Fruit fly (Drosophila melanogaster) whole organism, pupa: Measurements from ENCODE around the gene CG17329.

Experiments
- CG10348 ChIP-seq: fragments of 200-800 bp; sonication (Bioruptor generic); IDR thresholded peaks from 2 replicates; pipeline ENCODE4 v1.3.6; 2022; ENCODE audit warnings: missing biosample characterization, missing genetic modification characterization
- CG13204 ChIP-seq: fragments of 200-800 bp; sonication (Bioruptor generic); optimal IDR thresholded peaks from 2 replicates; lab custom pipeline; 2018; ENCODE audit warnings: missing biosample characterization, mild to moderate bottlenecking, missing genetic modification characterization, moderate library complexity
- CG15710 ChIP-seq: fragments of 200-800 bp; sonication (Bioruptor generic); optimal IDR thresholded peaks from 2 replicates; lab custom pipeline; 2018; ENCODE audit warnings: missing biosample characterization, mild to moderate bottlenecking, missing genetic modification characterization, moderate library complexity
- CG17806 ChIP-seq: fragments of 200-800 bp; sonication (Bioruptor generic); optimal IDR thresholded peaks from 2 replicates; lab custom pipeline; 2018; ENCODE audit warnings: missing biosample characterization, mild to moderate bottlenecking, missing genetic modification characterization, moderate library complexity
- CG32121 ChIP-seq: fragments of 200-800 bp; sonication (Bioruptor generic); IDR thresholded peaks from 2 replicates; pipeline ENCODE4 v1.3.6; 2022; ENCODE audit warnings: missing biosample characterization, missing genetic modification characterization
- CG34367 ChIP-seq: fragments of 200-800 bp; sonication (Bioruptor generic); optimal IDR thresholded peaks from 2 replicates; lab custom pipeline; 2018; ENCODE audit warnings: missing biosample characterization, mild to moderate bottlenecking, missing genetic modification characterization
- CG8159 ChIP-seq: fragments of 200-800 bp; sonication (Bioruptor generic); optimal IDR thresholded peaks from 3 replicates; lab custom pipeline; 2018; ENCODE audit warnings: missing biosample characterization, mild to moderate bottlenecking, missing genetic modification characterization, moderate library complexity
- CG8301 ChIP-seq: fragments of 200-800 bp; sonication (Bioruptor generic); optimal IDR thresholded peaks from 2 replicates; lab custom pipeline; 2018; ENCODE audit warnings: missing biosample characterization, mild to moderate bottlenecking, missing genetic modification characterization
- EcR ChIP-seq: fragments of 200-800 bp; sonication (Bioruptor generic); optimal IDR thresholded peaks from 3 replicates; lab custom pipeline; 2019; ENCODE audit warnings: missing biosample characterization, missing genetic modification characterization, mild to moderate bottlenecking, moderate library complexity, missing genetic modification reagents
- Snoo ChIP-seq: fragments of 200-800 bp; sonication (Bioruptor generic); optimal IDR thresholded peaks from 3 replicates; lab custom pipeline; 2017; ENCODE audit warnings: missing biosample characterization, mild to moderate bottlenecking, missing genetic modification characterization, inconsistent platforms
- gl ChIP-seq: fragments of 200-800 bp; sonication (Bioruptor generic); optimal IDR thresholded peaks from 2 replicates; lab custom pipeline; 2018; ENCODE audit warnings: missing biosample characterization, mild to moderate bottlenecking, missing genetic modification characterization
- rn ChIP-seq: fragments of 200-800 bp; sonication (Bioruptor generic); IDR thresholded peaks from 2 replicates; pipeline ENCODE4 v1.3.6; 2022; ENCODE audit warnings: missing biosample characterization, missing genetic modification characterization

DNA sequence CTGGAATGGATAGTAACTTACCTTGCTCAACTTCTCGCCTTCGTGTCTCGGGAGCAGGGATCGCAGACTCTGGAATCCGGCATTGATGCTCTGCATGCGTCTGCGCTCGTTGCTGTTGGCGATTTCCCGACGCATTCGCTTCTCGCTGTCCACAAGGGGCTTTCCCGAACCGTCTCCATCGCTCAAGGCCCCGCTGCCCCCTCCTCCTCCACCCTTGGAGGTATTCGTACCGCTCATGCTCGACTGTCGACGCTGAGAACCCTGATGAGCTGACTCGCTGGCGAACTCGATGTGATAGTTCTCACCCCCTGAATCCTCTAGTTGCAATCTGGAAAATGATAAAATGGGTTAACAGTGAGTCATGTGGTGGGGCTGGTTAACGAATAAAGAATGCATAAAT lies 12.2 kb upstream of the CG17329 start:
- TF ChIP-seq Snoo (tag; lab: Kevin White, UChicago) (no peak), CG17806 (no peak), CG10348 (GFP tag; lab: Robert Waterston, UW) (no peak), rn (GFP tag; lab: Robert Waterston, UW) (no peak), CG8159 (tag; lab: Kevin White, UChicago) (no peak), EcR (GFP tag; lab: Kevin White, UChicago) (no peak), CG32121 (GFP tag; lab: Robert Waterston, UW) (no peak), gl (tag; lab: Kevin White, UChicago) (no peak), CG8301 (tag; lab: Kevin White, UChicago) (no peak), CG34367 (tag; lab: Kevin White, UChicago) (no peak), CG13204 (GFP tag; lab: Kevin White, UChicago) (peak; percentile 80), CG15710 (tag; lab: Kevin White, UChicago) (no peak)
